Worm (Caenorhabditis elegans) whole organism, young adult: ENCODE results near the gene npp-3.

Experiments
- Y95B8A.8 ChIP-seq: fragments of 200-800 bp; sonication (Bioruptor generic); IDR thresholded peaks from 2 replicates; pipeline ENCODE4 v1.3.6; 2022; ENCODE audit warnings: missing genetic modification reagents, missing genetic modification characterization, missing compliant biosample characterization
- ama-1 ChIP-seq, 3 experiments: fragments of 150-350 bp in 1 of 3; sonication (generic microtip) in 2 of 3; optimal IDR thresholded peaks; 2 replicates each; lab custom pipeline; 2014 to 2018; ENCODE audit warnings: missing biosample characterization in 2 of 3, missing genetic modification characterization in 2 of 3, missing genetic modification reagents in 2 of 3
- ceh-79 ChIP-seq: sonication (generic microtip); optimal IDR thresholded peaks from 2 replicates; lab custom pipeline; 2017; ENCODE audit warnings: mild to moderate bottlenecking, missing genetic modification characterization, missing compliant biosample characterization
- dpff-1 ChIP-seq: sonication (generic microtip); optimal IDR thresholded peaks from 2 replicates; lab custom pipeline; 2017; ENCODE audit warnings: mild to moderate bottlenecking, missing genetic modification characterization, missing compliant biosample characterization
- him-1 ChIP-seq: sonication (generic microtip); optimal IDR thresholded peaks from 2 replicates; lab custom pipeline; 2016; ENCODE audit warnings: missing genotype, missing genetic modification reagents, missing genetic modification characterization, missing compliant biosample characterization
- hsf-1 ChIP-seq: fragments of 200-800 bp; sonication (Bioruptor generic); IDR thresholded peaks from 2 replicates; pipeline ENCODE4 v1.3.6; 2022; ENCODE audit warnings: missing genetic modification reagents, missing genetic modification characterization, missing compliant biosample characterization
- lin-54 ChIP-seq: fragments of 200-800 bp; sonication (Bioruptor generic); optimal IDR thresholded peaks from 2 replicates; lab custom pipeline; 2018; ENCODE audit warnings: mild to moderate bottlenecking, missing genetic modification characterization, missing compliant biosample characterization
- lsl-1 ChIP-seq: fragments of 200-800 bp; sonication (Bioruptor generic); optimal IDR thresholded peaks from 2 replicates; lab custom pipeline; 2018; ENCODE audit warnings: mild to moderate bottlenecking, missing genetic modification characterization, moderate library complexity, missing compliant biosample characterization
- sptf-2 ChIP-seq: fragments of 200-800 bp; sonication (Bioruptor generic); optimal IDR thresholded peaks from 2 replicates; lab custom pipeline; 2018; ENCODE audit warnings: mild to moderate bottlenecking, missing genetic modification characterization, missing compliant biosample characterization
- unc-130 ChIP-seq: sonication (generic microtip); optimal IDR thresholded peaks from 2 replicates; lab custom pipeline; 2016; ENCODE audit warnings: missing genetic modification reagents, missing genetic modification characterization, missing compliant biosample characterization
- unc-62 ChIP-seq: fragments of 150-350 bp; optimal IDR thresholded peaks from 2 replicates; lab custom pipeline; 2014; ENCODE audit warnings: missing biosample characterization, missing genetic modification reagents, missing genetic modification characterization
- ztf-22 ChIP-seq: fragments of 200-800 bp; sonication (Bioruptor generic); optimal IDR thresholded peaks from 2 replicates; lab custom pipeline; 2018; ENCODE audit warnings: mild to moderate bottlenecking, missing genetic modification characterization, moderate library complexity, missing compliant biosample characterization

- TF ChIP-seq hsf-1 (no peak), unc-130 (GFP tag; lab: Kevin White, UChicago) (no peak), ztf-22 (GFP tag; lab: Kevin White, UChicago) (no peak), lsl-1 (GFP tag; lab: Kevin White, UChicago) (no peak), him-1 (tag; lab: Kevin White, UChicago) (no peak), dpff-1 (tag; lab: Kevin White, UChicago) (no peak), ceh-79 (tag; lab: Kevin White, UChicago) (no peak), Y95B8A.8 (GFP tag; lab: Robert Waterston, UW) (no peak), lin-54 (no peak), ama-1 (optimal IDR thresholded peaks at IDR 0.05; lab: Kevin White, UChicago) (no peak), ama-1 (GFP tag; optimal IDR thresholded peaks at IDR 0.05; lab: Kevin White, UChicago) (no peak), sptf-2 (GFP tag; lab: Kevin White, UChicago) (no peak), unc-62 (GFP tag; lab: Kevin White, UChicago) (no peak)
Observed at ce11 chrII:11842766-11843165, 31.8 kb downstream of the npp-3 start.
